Fruit fly (Drosophila melanogaster) whole organism, wandering third instar larva: ENCODE data around the gene Cyp28d1.

ENCODE experiments used
- Abd-B ChIP-seq: fragments of >200 bp; optimal IDR thresholded peaks from 2 replicates; lab custom pipeline; 2017; ENCODE audit warnings: missing biosample characterization, missing genetic modification characterization
- CG32264 ChIP-seq: fragments of 200-800 bp; sonication (Bioruptor generic); optimal IDR thresholded peaks from 2 replicates; lab custom pipeline; 2016; ENCODE audit warnings: missing biosample characterization, missing genetic modification characterization
- CG9705 ChIP-seq: fragments of 200-800 bp; sonication (Bioruptor generic); optimal IDR thresholded peaks from 2 replicates; lab custom pipeline; 2018; ENCODE audit warnings: missing biosample characterization, mild to moderate bottlenecking, missing genetic modification characterization
- CrebA ChIP-seq: fragments of 200-800 bp; sonication (Bioruptor generic); optimal IDR thresholded peaks from 2 replicates; lab custom pipeline; 2016; ENCODE audit warnings: missing biosample characterization, mild to moderate bottlenecking, missing genetic modification characterization, borderline replicate concordance
- Dfd ChIP-seq: fragments of >200 bp; optimal IDR thresholded peaks from 2 replicates; lab custom pipeline; 2017; ENCODE audit warnings: missing biosample characterization, missing genetic modification characterization
- Dif ChIP-seq: fragments of 200-275, 200-300 bp; sonication (Bioruptor generic); optimal IDR thresholded peaks from 2 replicates; lab custom pipeline; 2018; ENCODE audit warnings: missing biosample characterization, missing genetic modification characterization; ENCODE audit not compliant: partially characterized antibody
- GATAd ChIP-seq: sonication (Bioruptor generic); optimal IDR thresholded peaks from 2 replicates; lab custom pipeline; 2016; ENCODE audit warnings: missing biosample characterization, missing genetic modification characterization
- HLH106 ChIP-seq: fragments of 200-800 bp; optimal IDR thresholded peaks from 3 replicates; lab custom pipeline; 2019; ENCODE audit warnings: missing biosample characterization, mild to moderate bottlenecking, missing genetic modification characterization, moderate library complexity
- Hnf4 ChIP-seq: fragments of 200-800 bp; sonication (Bioruptor generic); optimal IDR thresholded peaks from 2 replicates; lab custom pipeline; 2016; ENCODE audit warnings: missing biosample characterization, mild to moderate bottlenecking, missing genetic modification characterization
- Hr78 ChIP-seq: fragments of >200 bp; optimal IDR thresholded peaks from 2 replicates; lab custom pipeline; 2017; ENCODE audit warnings: missing biosample characterization, missing genetic modification characterization
- Hr83 ChIP-seq: fragments of 200-300 bp; sonication (Bioruptor generic); optimal IDR thresholded peaks from 2 replicates; lab custom pipeline; 2016; ENCODE audit warnings: missing biosample characterization, mild to moderate bottlenecking, missing genetic modification characterization, moderate library complexity; ENCODE audit not compliant: poor library complexity, severe bottlenecking
- Jra ChIP-seq: sonication (Bioruptor generic); optimal IDR thresholded peaks from 2 replicates; lab custom pipeline; 2016; ENCODE audit warnings: missing biosample characterization, missing genetic modification characterization
- Mio ChIP-seq: sonication (Bioruptor generic); optimal IDR thresholded peaks from 2 replicates; lab custom pipeline; 2016; ENCODE audit warnings: missing biosample characterization, missing genetic modification characterization
- Myc ChIP-seq: fragments of >200 bp; optimal IDR thresholded peaks from 2 replicates; lab custom pipeline; 2017
- N ChIP-seq: fragments of >200 bp; optimal IDR thresholded peaks from 2 replicates; lab custom pipeline; 2018; ENCODE audit warnings: missing biosample characterization, missing external identifiers, missing genetic modification characterization
- OdsH ChIP-seq: fragments of 200-800 bp; sonication (Bioruptor generic); optimal IDR thresholded peaks from 2 replicates; lab custom pipeline; 2016; ENCODE audit warnings: missing biosample characterization, mild to moderate bottlenecking, missing genetic modification characterization
- Rel ChIP-seq, 2 experiments: fragments of 200-800 bp; sonication (Bioruptor generic) in 1 of 2; optimal IDR thresholded peaks; 2 replicates in 1 of 2; 3 replicates in 1 of 2; lab custom pipeline; 2016 to 2019; ENCODE audit warnings: mild to moderate bottlenecking in 2 of 2, missing biosample characterization in 2 of 2, missing genetic modification characterization in 2 of 2, moderate library complexity in 1 of 2
- Sp1 ChIP-seq: fragments of 200-800 bp; sonication (Bioruptor generic); optimal IDR thresholded peaks from 3 replicates; lab custom pipeline; 2019; ENCODE audit warnings: missing biosample characterization, mild to moderate bottlenecking, missing genetic modification characterization, moderate library complexity
- Vsx2 ChIP-seq: fragments of 200-300, 225-300 bp; sonication (Bioruptor generic); optimal IDR thresholded peaks from 2 replicates; lab custom pipeline; 2018; ENCODE audit warnings: missing biosample characterization, missing genetic modification characterization; ENCODE audit not compliant: partially characterized antibody
- br ChIP-seq: fragments of 200-800 bp; sonication (Bioruptor generic); optimal IDR thresholded peaks from 2 replicates; lab custom pipeline; 2016; ENCODE audit warnings: missing biosample characterization, missing genetic modification characterization
- brk ChIP-seq: fragments of 200-800 bp; sonication (Bioruptor generic); optimal IDR thresholded peaks from 2 replicates; lab custom pipeline; 2016; ENCODE audit warnings: missing biosample characterization, mild to moderate bottlenecking, missing genetic modification characterization
- dl ChIP-seq, 2 experiments: fragments of 175-275, 200-275 bp in 1 of 2; fragments of 200-275 bp in 1 of 2; sonication (Bioruptor generic); optimal IDR thresholded peaks; lab custom pipeline; 2018; ENCODE audit warnings: mild to moderate bottlenecking in 2 of 2, missing biosample characterization in 2 of 2, missing genetic modification characterization in 2 of 2, moderate library complexity in 2 of 2; ENCODE audit not compliant: partially characterized antibody in 2 of 2, insufficient read depth in 1 of 2
- dmrt93B ChIP-seq: fragments of 200-800 bp; sonication (Bioruptor generic); optimal IDR thresholded peaks from 2 replicates; lab custom pipeline; 2018; ENCODE audit warnings: missing biosample characterization, mild to moderate bottlenecking, missing genetic modification characterization
- dsf ChIP-seq: sonication (Bioruptor generic); optimal IDR thresholded peaks from 2 replicates; lab custom pipeline; 2016; ENCODE audit warnings: missing biosample characterization, missing genetic modification characterization, borderline replicate concordance
- ey ChIP-seq: fragments of 200-800 bp; sonication (Bioruptor generic); optimal IDR thresholded peaks from 2 replicates; lab custom pipeline; 2016; ENCODE audit warnings: missing biosample characterization, missing genetic modification characterization
- foxo ChIP-seq, 2 experiments: fragments of 200-800 bp; sonication (Bioruptor generic); optimal IDR thresholded peaks; 2 replicates in 1 of 2; 3 replicates in 1 of 2; lab custom pipeline; 2016 to 2017; ENCODE audit warnings: missing biosample characterization in 2 of 2, missing genetic modification characterization in 2 of 2
- fru ChIP-seq: fragments of 200-800 bp; sonication (Bioruptor generic); optimal IDR thresholded peaks from 3 replicates; lab custom pipeline; 2016; ENCODE audit warnings: missing biosample characterization, mild to moderate bottlenecking, missing genetic modification characterization
- h ChIP-seq: fragments of 200-800 bp; sonication (Bioruptor generic); optimal IDR thresholded peaks from 3 replicates; lab custom pipeline; 2016; ENCODE audit warnings: missing biosample characterization, mild to moderate bottlenecking, missing genetic modification characterization
- jim ChIP-seq: fragments of 175-275, 200-325 bp; sonication (Bioruptor generic); optimal IDR thresholded peaks from 2 replicates; lab custom pipeline; 2016; ENCODE audit warnings: missing biosample characterization, mild to moderate bottlenecking, missing genetic modification characterization
- lola ChIP-seq: fragments of >200 bp; optimal IDR thresholded peaks from 2 replicates; lab custom pipeline; 2017; ENCODE audit warnings: missing biosample characterization, missing genetic modification characterization
- pan ChIP-seq: fragments of >200 bp; optimal IDR thresholded peaks from 2 replicates; lab custom pipeline; 2017
- psq ChIP-seq: fragments of 200-800 bp; sonication (Bioruptor generic); optimal IDR thresholded peaks from 3 replicates; lab custom pipeline; 2017; ENCODE audit warnings: missing biosample characterization, mild to moderate bottlenecking, missing genetic modification characterization, moderate library complexity
- rgr ChIP-seq: fragments of 200-800 bp; sonication (Bioruptor generic); optimal IDR thresholded peaks from 3 replicates; lab custom pipeline; 2016; ENCODE audit warnings: missing biosample characterization, mild to moderate bottlenecking, missing genetic modification characterization
- sage ChIP-seq: fragments of 200-800 bp; sonication (Bioruptor generic); optimal IDR thresholded peaks from 2 replicates; lab custom pipeline; 2016; ENCODE audit warnings: missing biosample characterization, mild to moderate bottlenecking, missing genetic modification characterization
- sv ChIP-seq: fragments of 200-800 bp; sonication (Bioruptor generic); optimal IDR thresholded peaks from 3 replicates; lab custom pipeline; 2016; ENCODE audit warnings: missing biosample characterization, missing genetic modification characterization
- tai ChIP-seq: sonication (Bioruptor generic); optimal IDR thresholded peaks from 2 replicates; lab custom pipeline; 2016; ENCODE audit warnings: missing biosample characterization, missing genetic modification characterization
- usp ChIP-seq: fragments of >200 bp; optimal IDR thresholded peaks from 2 replicates; lab custom pipeline; 2017; ENCODE audit warnings: missing biosample characterization, missing genetic modification characterization
- woc ChIP-seq: sonication (Bioruptor generic); optimal IDR thresholded peaks from 2 replicates; lab custom pipeline; 2016; ENCODE audit warnings: missing biosample characterization, mild to moderate bottlenecking, missing genetic modification characterization

The Cyp28d1 gene

DNA sequence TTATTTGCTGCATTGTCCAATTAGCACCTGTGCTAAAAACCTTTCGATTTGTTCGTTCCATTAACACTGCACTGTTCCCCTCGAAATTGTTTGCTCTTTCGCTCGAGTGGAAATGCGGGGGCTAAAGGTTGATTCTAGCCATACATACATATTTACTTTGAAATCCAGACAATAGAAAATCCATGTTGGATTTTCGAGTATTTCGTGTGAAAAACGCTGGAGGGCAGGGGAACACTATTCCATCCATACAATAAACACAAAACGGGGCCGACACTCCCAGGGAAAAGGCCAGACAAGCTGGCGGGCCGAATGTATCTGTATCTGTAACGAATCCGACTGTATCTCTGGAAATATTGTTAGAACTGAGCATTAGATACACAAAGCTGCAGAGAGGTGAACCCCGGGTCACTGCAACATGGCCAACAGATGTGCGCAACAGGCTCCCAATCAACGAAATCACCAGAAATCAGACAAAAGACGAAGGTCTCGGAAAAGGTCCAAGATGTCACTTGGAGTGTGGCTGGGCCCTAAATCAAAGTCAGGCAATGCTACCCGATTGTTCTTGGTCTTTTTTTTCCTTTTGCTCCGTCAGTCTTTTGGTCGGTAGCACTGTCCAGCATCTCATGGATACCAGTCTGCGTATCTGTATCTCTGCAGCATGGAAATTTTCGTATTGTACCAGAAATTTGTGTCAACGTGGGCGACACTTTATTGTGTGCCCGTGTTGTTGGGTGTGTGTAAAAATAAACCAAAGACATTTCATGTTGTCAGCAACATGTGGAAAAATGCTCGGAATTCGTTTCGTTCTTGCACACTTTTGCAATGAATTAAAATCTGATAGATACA, 29.4 kb downstream of the Cyp28d1 start:
- TF ChIP-seq Abd-B (GFP tag; lab: Kevin White, UChicago) (no peak), h (GFP tag; lab: Kevin White, UChicago) (no peak), tai (GFP tag; lab: Kevin White, UChicago) (no peak), lola (GFP tag; lab: Kevin White, UChicago) (no peak), CG9705 (GFP tag; lab: Kevin White, UChicago) (no peak)

DNA sequence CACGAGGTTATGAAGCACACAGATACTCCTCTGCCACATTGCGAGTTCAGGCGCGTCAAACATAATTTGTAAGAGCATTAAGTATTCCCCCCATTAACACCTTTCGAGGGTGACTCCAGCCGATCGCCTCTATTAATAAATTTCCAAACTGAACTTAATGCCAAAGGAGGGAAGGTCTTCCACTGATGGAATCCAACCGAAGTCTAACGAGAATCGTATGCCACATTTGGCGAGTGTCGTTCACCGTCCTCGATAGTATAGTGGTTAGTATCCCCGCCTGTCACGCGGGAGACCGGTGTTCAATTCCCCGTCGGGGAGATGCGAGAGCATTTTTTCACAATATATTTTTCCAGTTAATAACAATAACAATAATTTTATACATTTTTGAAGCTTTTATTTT, 30.3 kb downstream of the Cyp28d1 start:
- TF ChIP-seq Hr78 (GFP tag; lab: Kevin White, UChicago) (no peak), lola (GFP tag; lab: Kevin White, UChicago) (no peak), OdsH (GFP tag; lab: Kevin White, UChicago) (no peak), Abd-B (GFP tag; lab: Kevin White, UChicago) (no peak), psq (GFP tag; lab: Kevin White, UChicago) (no peak), sv (GFP tag; lab: Kevin White, UChicago) (no peak), woc (GFP tag; lab: Kevin White, UChicago) (no peak), Dfd (GFP tag; lab: Kevin White, UChicago) (no peak), Jra (GFP tag; lab: Kevin White, UChicago) (no peak), Hr83 (GFP tag; lab: Kevin White, UChicago) (no peak), dmrt93B (GFP tag; lab: Kevin White, UChicago) (no peak), Dif (GFP tag; lab: Kevin White, UChicago) (no peak), rgr (GFP tag; lab: Kevin White, UChicago) (no peak), Vsx2 (GFP tag; lab: Kevin White, UChicago) (no peak)

DNA sequence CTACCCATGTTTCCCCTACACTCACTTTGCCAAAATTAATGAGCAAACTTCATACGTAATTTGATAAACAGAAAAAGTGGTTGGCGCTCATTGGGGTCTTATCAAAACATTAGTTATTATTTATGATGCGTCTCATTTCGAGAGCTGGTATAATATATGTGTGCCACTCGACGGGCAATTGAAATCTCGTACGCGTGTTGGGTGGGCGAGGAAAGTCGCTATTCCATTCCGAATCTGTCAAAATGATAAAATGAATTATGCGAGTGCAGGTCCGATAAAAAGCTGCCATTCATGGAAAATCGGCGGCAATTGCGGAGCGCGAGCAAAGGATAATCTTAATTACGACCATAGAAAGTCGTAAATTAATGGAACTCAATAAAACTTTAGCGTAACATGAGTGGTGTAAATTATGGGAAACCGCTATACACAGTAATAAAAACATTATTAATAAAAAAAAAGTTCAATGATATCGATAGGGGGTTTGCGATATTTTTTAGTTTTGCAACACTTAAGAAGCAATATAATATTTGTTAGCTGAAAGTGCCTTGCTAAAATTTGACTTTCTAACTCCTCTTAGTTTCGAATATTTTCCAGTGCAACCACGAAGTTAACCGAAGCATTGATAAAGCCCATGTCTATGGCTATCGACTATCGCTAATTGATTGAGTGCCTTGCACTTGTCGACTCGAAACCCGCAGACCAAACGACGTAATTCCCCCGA, 32.1 kb downstream of the Cyp28d1 start:
- TF ChIP-seq ey (GFP tag; lab: Kevin White, UChicago) (peak; percentile 52), usp (GFP tag; lab: Kevin White, UChicago) (no peak), Hnf4 (GFP tag; lab: Kevin White, UChicago) (peak; percentile 52), woc (GFP tag; lab: Kevin White, UChicago) (no peak), tai (GFP tag; lab: Kevin White, UChicago) (no peak), Vsx2 (GFP tag; lab: Kevin White, UChicago) (no peak), fru (peak; percentile 61), Rel (GFP tag; optimal IDR thresholded peaks at IDR 0.05; lab: Kevin White, UChicago) (no peak), Rel (tag; optimal IDR thresholded peaks at IDR 0.05; lab: Kevin White, UChicago) (peak; percentile 52), Sp1 (peak; percentile 12), psq (GFP tag; lab: Kevin White, UChicago) (peak; percentile 23), sv (GFP tag; lab: Kevin White, UChicago) (no peak), GATAd (GFP tag; lab: Kevin White, UChicago) (no peak), rgr (GFP tag; lab: Kevin White, UChicago) (peak; percentile 67), Dfd (GFP tag; lab: Kevin White, UChicago) (no peak), br (GFP tag; lab: Kevin White, UChicago) (peak; percentile 22), CG32264 (GFP tag; lab: Kevin White, UChicago) (no peak), dsf (GFP tag; lab: Kevin White, UChicago) (no peak), OdsH (GFP tag; lab: Kevin White, UChicago) (peak; percentile 55), HLH106 (peak; percentile 24), N (GFP tag; lab: Kevin White, UChicago) (no peak), sage (no peak), jim (GFP tag; lab: Kevin White, UChicago) (no peak), Abd-B (GFP tag; lab: Kevin White, UChicago) (no peak), Jra (GFP tag; lab: Kevin White, UChicago) (no peak), foxo (GFP tag; optimal IDR thresholded peaks at IDR 0.05; lab: Kevin White, UChicago) (peak in 1 of 2 experiments; percentile 69), dmrt93B (GFP tag; lab: Kevin White, UChicago) (no peak), Hr83 (GFP tag; lab: Kevin White, UChicago) (no peak), Myc (no peak), pan (lab: Kevin White, UChicago) (no peak), Dif (GFP tag; lab: Kevin White, UChicago) (no peak), lola (GFP tag; lab: Kevin White, UChicago) (no peak), CG9705 (GFP tag; lab: Kevin White, UChicago) (no peak), dl (GFP tag; optimal IDR thresholded peaks at IDR 0.05; lab: Kevin White, UChicago; ENCODE audit: insufficient read depth in 1 of 2, partially characterized antibody in 2 of 2) (no peak), Hr78 (GFP tag; lab: Kevin White, UChicago) (no peak), brk (GFP tag; lab: Kevin White, UChicago) (peak; percentile 45), h (GFP tag; lab: Kevin White, UChicago) (peak; percentile 74), CrebA (peak; percentile 19), Mio (GFP tag; lab: Kevin White, UChicago) (no peak)
